Worm (Caenorhabditis elegans): ENCODE data around the gene fbxa-209.
A peak's percentile ranks its signal among the peaks of the same experiment; 100 is the strongest.

The fbxa-209 gene

ce11 chrV:15465032-15465727 is 38.3 kb upstream of the fbxa-209 start, which contains the start of gene pqn-71 (continued):
- TF ChIP-seq fkh-10 (GFP tag; optimal IDR thresholded peaks at IDR 0.05) (no peak), ceh-6 (GFP tag; optimal IDR thresholded peaks at IDR 0.05) (peak; percentile 79), madf-2 (tag; optimal IDR thresholded peaks at IDR 0.05) (peak; percentile 90), unc-86 (tag; optimal IDR thresholded peaks at IDR 0.05) (peak; percentile 83), ahr-1 (tag; optimal IDR thresholded peaks at IDR 0.05) (peak; percentile 40), hlh-15 (tag; optimal IDR thresholded peaks at IDR 0.05) (peak; percentile 69), hlh-8 (tag; optimal IDR thresholded peaks at IDR 0.05) (peak; percentile 39), tbx-7 (tag; optimal IDR thresholded peaks at IDR 0.05) (peak; percentile 61), che-1 (tag; optimal IDR thresholded peaks at IDR 0.05) (peak; percentile 80), elt-4 (tag; optimal IDR thresholded peaks at IDR 0.05) (no peak), Y22D7AL.16 (tag; optimal IDR thresholded peaks at IDR 0.05) (peak; percentile 86), fkh-6 (tag; optimal IDR thresholded peaks at IDR 0.05) (peak; percentile 83), ceh-22 (tag; optimal IDR thresholded peaks at IDR 0.05) (no peak), hlh-13 (GFP tag; optimal IDR thresholded peaks at IDR 0.05) (peak; percentile 67), ceh-9 (tag; optimal IDR thresholded peaks at IDR 0.05) (peak; percentile 18), ceh-30 (tag; optimal IDR thresholded peaks at IDR 0.05) (peak; percentile 60), lin-11 (tag; optimal IDR thresholded peaks at IDR 0.05) (peak; percentile 74), pag-3 (tag; optimal IDR thresholded peaks at IDR 0.05; ENCODE audit: borderline replicate concordance) (peak; percentile 30)

- no peak for TF ChIP-seq madf-2 (tag; optimal IDR thresholded peaks at IDR 0.05)
- TF ChIP-seq ets-4 (tag; optimal IDR thresholded peaks at IDR 0.05) = no peak
- TF ChIP-seq odd-2 (tag; optimal IDR thresholded peaks at IDR 0.05) = no peak
- no peak for TF ChIP-seq rnt-1 (tag; optimal IDR thresholded peaks at IDR 0.05)
- no peak for TF ChIP-seq hlh-6 (tag; optimal IDR thresholded peaks at IDR 0.05)
Measured at ce11 chrV:15464402-15464801, 37.6 kb upstream of the fbxa-209 start, which contains the start of gene rocf-1. Gene rocf-1 (minus strand): TSS chrV:15464502.

- TF ChIP-seq madf-2 (tag; optimal IDR thresholded peaks at IDR 0.05) = no peak
- TF ChIP-seq tbx-2 (tag; optimal IDR thresholded peaks at IDR 0.05) = no peak
- TF ChIP-seq mec-3 (tag; optimal IDR thresholded peaks at IDR 0.05; ENCODE audit: borderline replicate concordance) = no peak
- no peak for TF ChIP-seq tbx-7 (tag; optimal IDR thresholded peaks at IDR 0.05)
Measured at ce11 chrV:15459088-15459487, 32.2 kb upstream of the fbxa-209 start, which contains the start of gene str-71. Gene str-71 (minus strand): TSS chrV:15459188.

- TF ChIP-seq F13H6.1 (tag; optimal IDR thresholded peaks at IDR 0.05) = no peak
- TF ChIP-seq ets-4 (tag; optimal IDR thresholded peaks at IDR 0.05) = no peak
- TF ChIP-seq ceh-2 (tag; optimal IDR thresholded peaks at IDR 0.05) = no peak
- TF ChIP-seq rnt-1 (tag; optimal IDR thresholded peaks at IDR 0.05) = no peak
- TF ChIP-seq elt-4 (tag; optimal IDR thresholded peaks at IDR 0.05) = no peak
- no peak for TF ChIP-seq ceh-30 (tag; optimal IDR thresholded peaks at IDR 0.05)
- TF ChIP-seq unc-42 (tag; optimal IDR thresholded peaks at IDR 0.05) = no peak
- no peak for TF ChIP-seq ceh-31 (tag; optimal IDR thresholded peaks at IDR 0.05)
- TF ChIP-seq unc-55 (GFP tag; optimal IDR thresholded peaks at IDR 0.05) = no peak
- TF ChIP-seq hlh-8 (tag; optimal IDR thresholded peaks at IDR 0.05) = no peak
- TF ChIP-seq fkh-10 (GFP tag; optimal IDR thresholded peaks at IDR 0.05) = no peak
Measured at ce11 chrV:15454322-15454721, 27.5 kb upstream of the fbxa-209 start.

ce11 chrV:15451421-15451820 is 24.6 kb upstream of the fbxa-209 start, which contains the start of gene srw-33:
Gene srw-33 (minus strand): TSS chrV:15451521.
- TF ChIP-seq sox-2 (GFP tag; IDR thresholded peaks at IDR 0.05) (no peak), dve-1 (tag; optimal IDR thresholded peaks at IDR 0.05) (no peak), ceh-18 (tag; optimal IDR thresholded peaks at IDR 0.05) (no peak), unc-55 (GFP tag; optimal IDR thresholded peaks at IDR 0.05) (no peak), hlh-8 (tag; optimal IDR thresholded peaks at IDR 0.05) (no peak), nhr-11 (tag; optimal IDR thresholded peaks at IDR 0.05) (no peak), pat-9 (tag; optimal IDR thresholded peaks at IDR 0.05) (no peak), ceh-19 (GFP tag; optimal IDR thresholded peaks at IDR 0.05) (no peak), rnt-1 (tag; optimal IDR thresholded peaks at IDR 0.05) (no peak), elt-4 (tag; optimal IDR thresholded peaks at IDR 0.05) (no peak), hlh-30 (tag; optimal IDR thresholded peaks at IDR 0.05; ENCODE audit: insufficient read depth) (no peak), unc-3 (GFP tag; conservative IDR thresholded peaks at IDR 0.05) (no peak), unc-3 (tag; optimal IDR thresholded peaks at IDR 0.05) (no peak), odd-2 (tag; optimal IDR thresholded peaks at IDR 0.05) (no peak), elt-2 (tag; optimal IDR thresholded peaks at IDR 0.05) (no peak), unc-86 (tag; optimal IDR thresholded peaks at IDR 0.05) (no peak), ceh-30 (tag; optimal IDR thresholded peaks at IDR 0.05) (no peak), lin-11 (tag; optimal IDR thresholded peaks at IDR 0.05) (no peak), fkh-10 (GFP tag; optimal IDR thresholded peaks at IDR 0.05) (no peak), dmd-4 (tag; optimal IDR thresholded peaks at IDR 0.05; ENCODE audit: borderline replicate concordance) (no peak)
